ENCODE assay signal across 2 worm cellular contexts in the genomic region with DNA sequence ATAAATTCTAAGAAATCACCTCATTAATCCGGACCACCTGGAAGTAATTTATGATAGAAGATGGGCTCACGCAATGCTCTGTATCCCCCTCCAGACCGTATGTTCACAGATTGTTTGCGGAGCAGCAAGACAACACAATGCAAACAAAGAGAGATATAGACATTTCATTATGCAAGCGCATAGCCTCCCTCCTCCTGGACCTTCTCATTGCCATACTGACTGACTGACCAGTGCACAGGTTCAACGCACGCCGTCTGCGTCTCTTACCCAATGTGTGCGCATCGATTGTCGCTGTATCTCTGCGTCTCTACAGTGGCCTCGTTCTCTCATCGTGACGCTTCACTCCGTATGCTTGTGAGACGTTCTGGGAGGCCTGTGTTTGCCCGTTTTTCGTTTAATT.
TF ChIP-seq lines count a peak whose summit lies in the region.

No protein-coding gene starts in this region.

TF ChIP-seq in whole organism, L4 larva, 104 proteins besides CTCF, POLR2A, EP300 and RAD21 (continued from another document):
- peak; percentile 89 for TF ChIP-seq hmg-1.1 (GFP tag; IDR thresholded peaks at IDR 0.05; lab: Robert Waterston, UW)
- TF ChIP-seq rbr-2 (tag; optimal IDR thresholded peaks at IDR 0.05; lab: Kevin White, UChicago), result peak; percentile 17
- no peak for TF ChIP-seq mdl-1 (tag; optimal IDR thresholded peaks at IDR 0.05; lab: Kevin White, UChicago)
- peak; percentile 34 for TF ChIP-seq ceh-28 (tag; optimal IDR thresholded peaks at IDR 0.05; lab: Kevin White, UChicago)
- peak; percentile 21 for TF ChIP-seq dpl-1 (GFP tag; optimal IDR thresholded peaks at IDR 0.05; lab: Kevin White, UChicago)
- no peak for TF ChIP-seq T20F7.1 (GFP tag; optimal IDR thresholded peaks at IDR 0.05; lab: Kevin White, UChicago)

TF ChIP-seq in whole organism, mixed stage, embryonic, 35 proteins besides CTCF, POLR2A, EP300 and RAD21 (continued from another document):
- TF ChIP-seq sptf-1 (tag; optimal IDR thresholded peaks at IDR 0.05; lab: Kevin White, UChicago) (no peak), lsy-2 (tag; optimal IDR thresholded peaks at IDR 0.05; lab: Kevin White, UChicago) (peak; percentile 54), lin-13 (tag; optimal IDR thresholded peaks at IDR 0.05; lab: Kevin White, UChicago) (peak; percentile 64)
